Fruit fly (Drosophila melanogaster) whole organism, wandering third instar larva: ENCODE data around the gene CheB93b.

Experiments
- Abd-B ChIP-seq: fragments of >200 bp; optimal IDR thresholded peaks from 2 replicates; lab custom pipeline; 2017; ENCODE audit warnings: missing biosample characterization, missing genetic modification characterization
- CG32264 ChIP-seq: fragments of 200-800 bp; sonication (Bioruptor generic); optimal IDR thresholded peaks from 2 replicates; lab custom pipeline; 2016; ENCODE audit warnings: missing biosample characterization, missing genetic modification characterization
- CG9705 ChIP-seq: fragments of 200-800 bp; sonication (Bioruptor generic); optimal IDR thresholded peaks from 2 replicates; lab custom pipeline; 2018; ENCODE audit warnings: missing biosample characterization, mild to moderate bottlenecking, missing genetic modification characterization
- CrebA ChIP-seq: fragments of 200-800 bp; sonication (Bioruptor generic); optimal IDR thresholded peaks from 2 replicates; lab custom pipeline; 2016; ENCODE audit warnings: missing biosample characterization, mild to moderate bottlenecking, missing genetic modification characterization, borderline replicate concordance
- Dfd ChIP-seq: fragments of >200 bp; optimal IDR thresholded peaks from 2 replicates; lab custom pipeline; 2017; ENCODE audit warnings: missing biosample characterization, missing genetic modification characterization
- Dif ChIP-seq: fragments of 200-275, 200-300 bp; sonication (Bioruptor generic); optimal IDR thresholded peaks from 2 replicates; lab custom pipeline; 2018; ENCODE audit warnings: missing biosample characterization, missing genetic modification characterization; ENCODE audit not compliant: partially characterized antibody
- GATAd ChIP-seq: sonication (Bioruptor generic); optimal IDR thresholded peaks from 2 replicates; lab custom pipeline; 2016; ENCODE audit warnings: missing biosample characterization, missing genetic modification characterization
- HLH106 ChIP-seq: fragments of 200-800 bp; optimal IDR thresholded peaks from 3 replicates; lab custom pipeline; 2019; ENCODE audit warnings: missing biosample characterization, mild to moderate bottlenecking, missing genetic modification characterization, moderate library complexity
- Hnf4 ChIP-seq: fragments of 200-800 bp; sonication (Bioruptor generic); optimal IDR thresholded peaks from 2 replicates; lab custom pipeline; 2016; ENCODE audit warnings: missing biosample characterization, mild to moderate bottlenecking, missing genetic modification characterization
- Hr78 ChIP-seq: fragments of >200 bp; optimal IDR thresholded peaks from 2 replicates; lab custom pipeline; 2017; ENCODE audit warnings: missing biosample characterization, missing genetic modification characterization
- Hr83 ChIP-seq: fragments of 200-300 bp; sonication (Bioruptor generic); optimal IDR thresholded peaks from 2 replicates; lab custom pipeline; 2016; ENCODE audit warnings: missing biosample characterization, mild to moderate bottlenecking, missing genetic modification characterization, moderate library complexity; ENCODE audit not compliant: poor library complexity, severe bottlenecking
- Jra ChIP-seq: sonication (Bioruptor generic); optimal IDR thresholded peaks from 2 replicates; lab custom pipeline; 2016; ENCODE audit warnings: missing biosample characterization, missing genetic modification characterization
- Mio ChIP-seq: sonication (Bioruptor generic); optimal IDR thresholded peaks from 2 replicates; lab custom pipeline; 2016; ENCODE audit warnings: missing biosample characterization, missing genetic modification characterization
- Myc ChIP-seq: fragments of >200 bp; optimal IDR thresholded peaks from 2 replicates; lab custom pipeline; 2017
- N ChIP-seq: fragments of >200 bp; optimal IDR thresholded peaks from 2 replicates; lab custom pipeline; 2018; ENCODE audit warnings: missing biosample characterization, missing external identifiers, missing genetic modification characterization
- OdsH ChIP-seq: fragments of 200-800 bp; sonication (Bioruptor generic); optimal IDR thresholded peaks from 2 replicates; lab custom pipeline; 2016; ENCODE audit warnings: missing biosample characterization, mild to moderate bottlenecking, missing genetic modification characterization
- Rel ChIP-seq, 2 experiments: fragments of 200-800 bp; sonication (Bioruptor generic) in 1 of 2; optimal IDR thresholded peaks; 2 replicates in 1 of 2; 3 replicates in 1 of 2; lab custom pipeline; 2016 to 2019; ENCODE audit warnings: mild to moderate bottlenecking in 2 of 2, missing biosample characterization in 2 of 2, missing genetic modification characterization in 2 of 2, moderate library complexity in 1 of 2
- Sp1 ChIP-seq: fragments of 200-800 bp; sonication (Bioruptor generic); optimal IDR thresholded peaks from 3 replicates; lab custom pipeline; 2019; ENCODE audit warnings: missing biosample characterization, mild to moderate bottlenecking, missing genetic modification characterization, moderate library complexity
- Vsx2 ChIP-seq: fragments of 200-300, 225-300 bp; sonication (Bioruptor generic); optimal IDR thresholded peaks from 2 replicates; lab custom pipeline; 2018; ENCODE audit warnings: missing biosample characterization, missing genetic modification characterization; ENCODE audit not compliant: partially characterized antibody
- br ChIP-seq: fragments of 200-800 bp; sonication (Bioruptor generic); optimal IDR thresholded peaks from 2 replicates; lab custom pipeline; 2016; ENCODE audit warnings: missing biosample characterization, missing genetic modification characterization
- brk ChIP-seq: fragments of 200-800 bp; sonication (Bioruptor generic); optimal IDR thresholded peaks from 2 replicates; lab custom pipeline; 2016; ENCODE audit warnings: missing biosample characterization, mild to moderate bottlenecking, missing genetic modification characterization
- dl ChIP-seq, 2 experiments: fragments of 175-275, 200-275 bp in 1 of 2; fragments of 200-275 bp in 1 of 2; sonication (Bioruptor generic); optimal IDR thresholded peaks; lab custom pipeline; 2018; ENCODE audit warnings: mild to moderate bottlenecking in 2 of 2, missing biosample characterization in 2 of 2, missing genetic modification characterization in 2 of 2, moderate library complexity in 2 of 2; ENCODE audit not compliant: partially characterized antibody in 2 of 2, insufficient read depth in 1 of 2
- dmrt93B ChIP-seq: fragments of 200-800 bp; sonication (Bioruptor generic); optimal IDR thresholded peaks from 2 replicates; lab custom pipeline; 2018; ENCODE audit warnings: missing biosample characterization, mild to moderate bottlenecking, missing genetic modification characterization
- dsf ChIP-seq: sonication (Bioruptor generic); optimal IDR thresholded peaks from 2 replicates; lab custom pipeline; 2016; ENCODE audit warnings: missing biosample characterization, missing genetic modification characterization, borderline replicate concordance
- ey ChIP-seq: fragments of 200-800 bp; sonication (Bioruptor generic); optimal IDR thresholded peaks from 2 replicates; lab custom pipeline; 2016; ENCODE audit warnings: missing biosample characterization, missing genetic modification characterization
- foxo ChIP-seq, 2 experiments: fragments of 200-800 bp; sonication (Bioruptor generic); optimal IDR thresholded peaks; 2 replicates in 1 of 2; 3 replicates in 1 of 2; lab custom pipeline; 2016 to 2017; ENCODE audit warnings: missing biosample characterization in 2 of 2, missing genetic modification characterization in 2 of 2
- fru ChIP-seq: fragments of 200-800 bp; sonication (Bioruptor generic); optimal IDR thresholded peaks from 3 replicates; lab custom pipeline; 2016; ENCODE audit warnings: missing biosample characterization, mild to moderate bottlenecking, missing genetic modification characterization
- h ChIP-seq: fragments of 200-800 bp; sonication (Bioruptor generic); optimal IDR thresholded peaks from 3 replicates; lab custom pipeline; 2016; ENCODE audit warnings: missing biosample characterization, mild to moderate bottlenecking, missing genetic modification characterization
- jim ChIP-seq: fragments of 175-275, 200-325 bp; sonication (Bioruptor generic); optimal IDR thresholded peaks from 2 replicates; lab custom pipeline; 2016; ENCODE audit warnings: missing biosample characterization, mild to moderate bottlenecking, missing genetic modification characterization
- lola ChIP-seq: fragments of >200 bp; optimal IDR thresholded peaks from 2 replicates; lab custom pipeline; 2017; ENCODE audit warnings: missing biosample characterization, missing genetic modification characterization
- pan ChIP-seq: fragments of >200 bp; optimal IDR thresholded peaks from 2 replicates; lab custom pipeline; 2017
- psq ChIP-seq: fragments of 200-800 bp; sonication (Bioruptor generic); optimal IDR thresholded peaks from 3 replicates; lab custom pipeline; 2017; ENCODE audit warnings: missing biosample characterization, mild to moderate bottlenecking, missing genetic modification characterization, moderate library complexity
- rgr ChIP-seq: fragments of 200-800 bp; sonication (Bioruptor generic); optimal IDR thresholded peaks from 3 replicates; lab custom pipeline; 2016; ENCODE audit warnings: missing biosample characterization, mild to moderate bottlenecking, missing genetic modification characterization
- sage ChIP-seq: fragments of 200-800 bp; sonication (Bioruptor generic); optimal IDR thresholded peaks from 2 replicates; lab custom pipeline; 2016; ENCODE audit warnings: missing biosample characterization, mild to moderate bottlenecking, missing genetic modification characterization
- sv ChIP-seq: fragments of 200-800 bp; sonication (Bioruptor generic); optimal IDR thresholded peaks from 3 replicates; lab custom pipeline; 2016; ENCODE audit warnings: missing biosample characterization, missing genetic modification characterization
- tai ChIP-seq: sonication (Bioruptor generic); optimal IDR thresholded peaks from 2 replicates; lab custom pipeline; 2016; ENCODE audit warnings: missing biosample characterization, missing genetic modification characterization
- usp ChIP-seq: fragments of >200 bp; optimal IDR thresholded peaks from 2 replicates; lab custom pipeline; 2017; ENCODE audit warnings: missing biosample characterization, missing genetic modification characterization
- woc ChIP-seq: sonication (Bioruptor generic); optimal IDR thresholded peaks from 2 replicates; lab custom pipeline; 2016; ENCODE audit warnings: missing biosample characterization, mild to moderate bottlenecking, missing genetic modification characterization

CheB93b gene

dm6 chr3R:21408823-21409222 is at the start of gene CheB93b:
TSS of gene CheB93b (plus strand) at chr3R:21409123.
- TF ChIP-seq sv = no peak
- TF ChIP-seq Abd-B (GFP tag; lab: Kevin White, UChicago) = no peak
- TF ChIP-seq OdsH = no peak
- no peak for TF ChIP-seq brk
- no peak for TF ChIP-seq pan
- TF ChIP-seq Dfd (GFP tag; lab: Kevin White, UChicago) = no peak
- TF ChIP-seq foxo (GFP tag; optimal IDR thresholded peaks at IDR 0.05; lab: Kevin White, UChicago) = no peak
- TF ChIP-seq Myc (lab: Kevin White, UChicago) = no peak
- TF ChIP-seq Dif = no peak
- no peak for TF ChIP-seq tai (GFP tag; lab: Kevin White, UChicago)
- TF ChIP-seq ey (GFP tag; lab: Kevin White, UChicago) = no peak
- TF ChIP-seq fru = no peak
- no peak for TF ChIP-seq dsf (GFP tag; lab: Kevin White, UChicago)
- TF ChIP-seq N = no peak
- no peak for TF ChIP-seq h (GFP tag; lab: Kevin White, UChicago)
- TF ChIP-seq psq (GFP tag; lab: Kevin White, UChicago) = no peak
- TF ChIP-seq GATAd (GFP tag; lab: Kevin White, UChicago) = no peak
- TF ChIP-seq lola (GFP tag; lab: Kevin White, UChicago) = no peak

dm6 chr3R:21359375-21360191 is 49.3 kb upstream of the CheB93b start:
- TF ChIP-seq Jra = peak; percentile 21
- TF ChIP-seq woc = no peak

dm6 chr3R:21360192-21360535 is 48.8 kb upstream of the CheB93b start:
- TF ChIP-seq CG9705 (GFP tag; lab: Kevin White, UChicago) (no peak), usp (GFP tag; lab: Kevin White, UChicago) (no peak), foxo (GFP tag; optimal IDR thresholded peaks at IDR 0.05; lab: Kevin White, UChicago) (no peak), Rel (GFP tag; optimal IDR thresholded peaks at IDR 0.05; lab: Kevin White, UChicago) (no peak), Rel (tag; optimal IDR thresholded peaks at IDR 0.05; lab: Kevin White, UChicago) (no peak), sv (no peak), br (GFP tag; lab: Kevin White, UChicago) (no peak), dl (GFP tag; optimal IDR thresholded peaks at IDR 0.05; lab: Kevin White, UChicago; ENCODE audit: insufficient read depth in 1 of 2, partially characterized antibody in 2 of 2) (no peak), Hr78 (GFP tag; lab: Kevin White, UChicago) (no peak)

dm6 chr3R:21365262-21365661 is 43.7 kb upstream of the CheB93b start:
- TF ChIP-seq CG32264 (GFP tag; lab: Kevin White, UChicago) = peak; percentile 86
- peak; percentile 46 for TF ChIP-seq jim
- peak; percentile 96 for TF ChIP-seq ey (GFP tag; lab: Kevin White, UChicago)
- TF ChIP-seq foxo (GFP tag; optimal IDR thresholded peaks at IDR 0.05; lab: Kevin White, UChicago) = peak; percentile 44 to 98
- TF ChIP-seq Jra = peak; percentile 86
- TF ChIP-seq tai (GFP tag; lab: Kevin White, UChicago) = no peak
- peak; percentile 97 for TF ChIP-seq fru
- no peak for TF ChIP-seq dl (GFP tag; optimal IDR thresholded peaks at IDR 0.05; lab: Kevin White, UChicago; ENCODE audit: insufficient read depth in 1 of 2, partially characterized antibody in 2 of 2)
- TF ChIP-seq h (GFP tag; lab: Kevin White, UChicago) = peak; percentile 96
- TF ChIP-seq Abd-B (GFP tag; lab: Kevin White, UChicago) = no peak
- TF ChIP-seq dsf (GFP tag; lab: Kevin White, UChicago) = peak; percentile 89
- no peak for TF ChIP-seq Dfd (GFP tag; lab: Kevin White, UChicago)
- TF ChIP-seq sage (GFP tag; lab: Kevin White, UChicago) = no peak
- peak; percentile 98 for TF ChIP-seq dmrt93B (GFP tag; lab: Kevin White, UChicago)
- no peak for TF ChIP-seq Dif
- peak; percentile 79 for TF ChIP-seq Mio (GFP tag; lab: Kevin White, UChicago)
- TF ChIP-seq Sp1 (GFP tag; lab: Kevin White, UChicago) = peak; percentile 96
- peak; percentile 99 for TF ChIP-seq HLH106
- peak; percentile 99 for TF ChIP-seq CG9705 (GFP tag; lab: Kevin White, UChicago)
- no peak for TF ChIP-seq Rel (GFP tag; optimal IDR thresholded peaks at IDR 0.05; lab: Kevin White, UChicago)
- TF ChIP-seq Rel (tag; optimal IDR thresholded peaks at IDR 0.05; lab: Kevin White, UChicago) = peak; percentile 88
- TF ChIP-seq rgr (GFP tag; lab: Kevin White, UChicago) = peak; percentile 97
- TF ChIP-seq lola (GFP tag; lab: Kevin White, UChicago) = no peak
- TF ChIP-seq Hr78 (GFP tag; lab: Kevin White, UChicago) = no peak
- peak; percentile 43 for TF ChIP-seq GATAd (GFP tag; lab: Kevin White, UChicago)
- TF ChIP-seq Vsx2 (GFP tag; lab: Kevin White, UChicago) = no peak
- no peak for TF ChIP-seq Hr83 (GFP tag; lab: Kevin White, UChicago)
- peak; percentile 93 for TF ChIP-seq psq (GFP tag; lab: Kevin White, UChicago)
- peak; percentile 94 for TF ChIP-seq Hnf4 (GFP tag; lab: Kevin White, UChicago)
- TF ChIP-seq sv = peak; percentile 96
- TF ChIP-seq OdsH = peak; percentile 95
- TF ChIP-seq brk = no peak
- peak; percentile 17 for TF ChIP-seq Myc (lab: Kevin White, UChicago)
- no peak for TF ChIP-seq pan
- TF ChIP-seq usp (GFP tag; lab: Kevin White, UChicago) = no peak
- peak; percentile 96 for TF ChIP-seq woc
- TF ChIP-seq N = no peak
- no peak for TF ChIP-seq CrebA
- peak; percentile 96 for TF ChIP-seq br (GFP tag; lab: Kevin White, UChicago)
